Worm (Caenorhabditis elegans) whole organism, mixed stage, embryonic: ENCODE data around the gene srt-11.

Source experiments
- M03D4.4 ChIP-seq: sonication (generic microtip); optimal IDR thresholded peaks from 2 replicates; lab custom pipeline; 2017; ENCODE audit warnings: mild to moderate bottlenecking, missing genetic modification characterization, missing compliant biosample characterization
- blmp-1 ChIP-seq: fragments of 150-350 bp; optimal IDR thresholded peaks from 2 replicates; lab custom pipeline; 2014; ENCODE audit warnings: missing biosample characterization, missing genetic modification characterization
- ceh-39 ChIP-seq: fragments of 150-350 bp; optimal IDR thresholded peaks from 2 replicates; lab custom pipeline; 2014; ENCODE audit warnings: missing biosample characterization, missing genetic modification characterization
- ceh-43 ChIP-seq: fragments of 200-800 bp; sonication (Bioruptor generic); optimal IDR thresholded peaks from 2 replicates; lab custom pipeline; 2018; ENCODE audit warnings: mild to moderate bottlenecking, missing genetic modification characterization, moderate library complexity, missing compliant biosample characterization
- ceh-83 ChIP-seq: fragments of 200-800 bp; sonication (Bioruptor generic); optimal IDR thresholded peaks from 2 replicates; lab custom pipeline; 2018; ENCODE audit warnings: mild to moderate bottlenecking, missing genetic modification characterization, missing compliant biosample characterization
- ces-1 ChIP-seq: fragments of 150-350 bp; optimal IDR thresholded peaks from 2 replicates; lab custom pipeline; 2014; ENCODE audit warnings: missing biosample characterization, missing genetic modification reagents, missing genetic modification characterization
- cnd-1 ChIP-seq: fragments of 200-800 bp; sonication (Bioruptor generic); optimal IDR thresholded peaks from 2 replicates; lab custom pipeline; 2018; ENCODE audit warnings: mild to moderate bottlenecking, missing genetic modification characterization, missing compliant biosample characterization
- drap-1 ChIP-seq: fragments of 200-800 bp; sonication (Bioruptor generic); optimal IDR thresholded peaks from 3 replicates; lab custom pipeline; 2018; ENCODE audit warnings: mild to moderate bottlenecking, missing genetic modification characterization, missing compliant biosample characterization
- elt-1 ChIP-seq: sonication (generic microtip); optimal IDR thresholded peaks from 2 replicates; lab custom pipeline; 2017; ENCODE audit warnings: missing genetic modification characterization, mild to moderate bottlenecking, missing compliant biosample characterization, antibody characterized with exemption, moderate library complexity, borderline replicate concordance; ENCODE audit not compliant: insufficient read depth
- elt-3 ChIP-seq: fragments of 150-350 bp; optimal IDR thresholded peaks from 2 replicates; lab custom pipeline; 2014; ENCODE audit warnings: missing biosample characterization, missing genetic modification characterization
- flh-1 ChIP-seq: fragments of 200-800 bp; sonication (Bioruptor generic); optimal IDR thresholded peaks from 2 replicates; lab custom pipeline; 2018; ENCODE audit warnings: mild to moderate bottlenecking, missing genetic modification characterization, moderate library complexity, missing compliant biosample characterization
- ham-2 ChIP-seq: fragments of 200-800 bp; sonication (Bioruptor generic); optimal IDR thresholded peaks from 2 replicates; lab custom pipeline; 2018; ENCODE audit warnings: mild to moderate bottlenecking, missing genetic modification characterization, missing compliant biosample characterization
- hlh-1 ChIP-seq: fragments of 150-350 bp; optimal IDR thresholded peaks from 2 replicates; lab custom pipeline; 2014; ENCODE audit warnings: missing biosample characterization, missing genetic modification reagents, missing genetic modification characterization
- lin-13 ChIP-seq: fragments of 150-350 bp; optimal IDR thresholded peaks from 2 replicates; lab custom pipeline; 2014; ENCODE audit warnings: missing biosample characterization, missing genetic modification characterization
- lin-32 ChIP-seq: fragments of 200-800 bp; sonication (Bioruptor generic); optimal IDR thresholded peaks from 2 replicates; lab custom pipeline; 2018; ENCODE audit warnings: mild to moderate bottlenecking, missing genetic modification characterization, missing compliant biosample characterization
- lsy-2 ChIP-seq: fragments of 150-350 bp; optimal IDR thresholded peaks from 2 replicates; lab custom pipeline; 2014; ENCODE audit warnings: missing biosample characterization, missing genetic modification characterization
- mab-5 ChIP-seq: fragments of 150-350 bp; optimal IDR thresholded peaks from 2 replicates; lab custom pipeline; 2014; ENCODE audit warnings: missing biosample characterization, missing genetic modification characterization
- mls-2 ChIP-seq: sonication (generic microtip); optimal IDR thresholded peaks from 2 replicates; lab custom pipeline; 2016; ENCODE audit warnings: mild to moderate bottlenecking, missing genetic modification characterization, moderate library complexity, missing compliant biosample characterization
- nhr-12 ChIP-seq: fragments of 150-350 bp; optimal IDR thresholded peaks from 2 replicates; lab custom pipeline; 2014; ENCODE audit warnings: missing biosample characterization, missing genetic modification characterization
- nhr-2 ChIP-seq: fragments of 150-350 bp; optimal IDR thresholded peaks from 2 replicates; lab custom pipeline; 2014; ENCODE audit warnings: missing biosample characterization, missing genetic modification characterization
- nhr-237 ChIP-seq: fragments of 150-350 bp; optimal IDR thresholded peaks from 2 replicates; lab custom pipeline; 2014; ENCODE audit warnings: missing biosample characterization, missing genetic modification characterization
- nhr-28 ChIP-seq: fragments of 150-350 bp; optimal IDR thresholded peaks from 2 replicates; lab custom pipeline; 2014; ENCODE audit warnings: missing biosample characterization, missing genetic modification characterization
- pha-4 ChIP-seq: fragments of 150-350 bp; optimal IDR thresholded peaks from 2 replicates; lab custom pipeline; 2018; ENCODE audit warnings: missing biosample characterization, missing genetic modification reagents, missing genetic modification characterization
- sem-2 ChIP-seq: fragments of 200-800 bp; sonication (Bioruptor generic); optimal IDR thresholded peaks from 2 replicates; lab custom pipeline; 2018; ENCODE audit warnings: mild to moderate bottlenecking, missing genetic modification characterization, missing compliant biosample characterization
- snpc-4 ChIP-seq: fragments of 150-350 bp; optimal IDR thresholded peaks from 2 replicates; lab custom pipeline; 2014; ENCODE audit warnings: missing biosample characterization, missing genetic modification characterization
- sptf-1 ChIP-seq: sonication (generic microtip); optimal IDR thresholded peaks from 2 replicates; lab custom pipeline; 2017; ENCODE audit warnings: mild to moderate bottlenecking, missing genetic modification characterization, moderate library complexity, missing compliant biosample characterization
- tbx-8 ChIP-seq: fragments of 200-800 bp; sonication (Bioruptor generic); optimal IDR thresholded peaks from 2 replicates; lab custom pipeline; 2018; ENCODE audit warnings: mild to moderate bottlenecking, missing genetic modification characterization, moderate library complexity, missing compliant biosample characterization
- unc-120 ChIP-seq: sonication (generic microtip); optimal IDR thresholded peaks from 2 replicates; lab custom pipeline; 2017; ENCODE audit warnings: missing genetic modification characterization, missing compliant biosample characterization; ENCODE audit not compliant: poor library complexity, severe bottlenecking
- unc-39 ChIP-seq: fragments of 150-350 bp; optimal IDR thresholded peaks from 2 replicates; lab custom pipeline; 2014; ENCODE audit warnings: missing biosample characterization, missing genetic modification characterization
- unc-62 ChIP-seq: fragments of 150-350 bp; optimal IDR thresholded peaks from 2 replicates; lab custom pipeline; 2014; ENCODE audit warnings: missing biosample characterization, missing genetic modification reagents, missing genetic modification characterization
- zip-8 ChIP-seq: fragments of 150-350 bp; optimal IDR thresholded peaks from 2 replicates; lab custom pipeline; 2014; ENCODE audit warnings: missing biosample characterization, missing genetic modification characterization
- ztf-11 ChIP-seq: fragments of 150-350 bp; optimal IDR thresholded peaks from 2 replicates; lab custom pipeline; 2014; ENCODE audit warnings: missing biosample characterization, missing genetic modification characterization

Gene srt-11

DNA sequence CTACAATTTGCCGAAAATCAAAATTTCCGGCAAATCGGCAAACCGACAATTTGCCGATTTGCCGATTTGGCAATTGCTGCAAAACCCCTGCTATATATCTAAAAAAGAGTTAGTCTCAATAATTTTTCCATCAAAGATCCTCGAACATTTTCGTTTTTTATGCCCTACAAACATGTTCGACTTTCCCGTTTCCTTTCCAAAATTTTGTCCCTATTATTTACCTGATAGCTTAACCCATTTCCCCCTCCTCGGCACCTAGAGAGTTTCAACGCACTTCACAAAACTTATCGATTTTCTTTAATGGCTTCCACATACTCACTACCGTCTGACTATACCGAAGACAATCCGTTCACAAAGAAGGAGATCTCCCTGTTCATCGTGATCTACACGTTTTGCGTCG is 2.9 kb downstream of the srt-11 start, which contains the start of gene W01D2.6:
TSS of gene W01D2.6 (plus strand) at position 301 of the 400 bp plus-strand sequence.
- TF ChIP-seq ceh-83 (GFP tag; lab: Kevin White, UChicago) (no peak), mls-2 (tag; lab: Kevin White, UChicago) (no peak), zip-8 (tag; lab: Kevin White, UChicago) (no peak), unc-39 (tag; lab: Kevin White, UChicago) (no peak), unc-62 (GFP tag; lab: Kevin White, UChicago) (no peak), nhr-28 (tag; lab: Kevin White, UChicago) (no peak), lsy-2 (tag; lab: Kevin White, UChicago) (no peak), elt-3 (tag; lab: Kevin White, UChicago) (no peak), drap-1 (GFP tag; lab: Kevin White, UChicago) (no peak), M03D4.4 (tag; lab: Kevin White, UChicago) (no peak), ceh-39 (tag; lab: Kevin White, UChicago) (no peak), nhr-237 (no peak), sem-2 (GFP tag; lab: Kevin White, UChicago) (no peak), hlh-1 (no peak), mab-5 (tag; lab: Kevin White, UChicago) (no peak), nhr-2 (no peak), lin-13 (no peak)

DNA sequence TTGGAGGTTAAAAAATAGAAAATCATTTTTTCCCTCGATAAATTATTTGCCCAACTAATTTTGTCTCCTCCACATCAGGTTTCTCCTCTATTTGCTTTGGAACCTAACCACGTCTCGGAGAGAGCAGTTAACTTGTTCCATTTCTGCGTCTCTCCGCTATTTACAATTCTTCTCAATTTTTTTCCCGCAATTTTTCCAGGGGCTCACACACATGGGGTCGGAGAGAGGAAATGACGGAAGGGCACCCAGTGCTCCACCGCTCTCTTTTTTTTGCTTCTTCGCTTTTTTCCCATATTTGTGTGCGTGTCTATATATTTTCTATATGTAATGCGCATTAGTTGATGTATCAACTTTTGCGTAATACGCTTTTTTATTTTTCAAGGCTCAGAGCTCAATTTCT is 4.8 kb downstream of the srt-11 start:
- TF ChIP-seq unc-120 (tag; lab: Kevin White, UChicago): no peak
- TF ChIP-seq unc-62 (GFP tag; lab: Kevin White, UChicago): no peak
- TF ChIP-seq elt-3 (tag; lab: Kevin White, UChicago): no peak
- TF ChIP-seq blmp-1: no peak
- TF ChIP-seq elt-1 (tag; lab: Kevin White, UChicago): no peak
- TF ChIP-seq flh-1: no peak
- no peak for TF ChIP-seq nhr-12
- no peak for TF ChIP-seq zip-8 (tag; lab: Kevin White, UChicago)
- TF ChIP-seq mab-5 (tag; lab: Kevin White, UChicago): no peak
- peak; percentile 3 for TF ChIP-seq pha-4 (tag; lab: Kevin White, UChicago)
- TF ChIP-seq ces-1 (GFP tag; lab: Kevin White, UChicago): peak; percentile 26

- TF ChIP-seq unc-39 (tag; lab: Kevin White, UChicago): no peak
- TF ChIP-seq nhr-2: no peak
- TF ChIP-seq hlh-1: no peak
- no peak for TF ChIP-seq flh-1
- TF ChIP-seq, all 35 proteins: peak for 0
Measured at ce11 chrII:14811472-14811871, 5.7 kb downstream of the srt-11 start.

DNA sequence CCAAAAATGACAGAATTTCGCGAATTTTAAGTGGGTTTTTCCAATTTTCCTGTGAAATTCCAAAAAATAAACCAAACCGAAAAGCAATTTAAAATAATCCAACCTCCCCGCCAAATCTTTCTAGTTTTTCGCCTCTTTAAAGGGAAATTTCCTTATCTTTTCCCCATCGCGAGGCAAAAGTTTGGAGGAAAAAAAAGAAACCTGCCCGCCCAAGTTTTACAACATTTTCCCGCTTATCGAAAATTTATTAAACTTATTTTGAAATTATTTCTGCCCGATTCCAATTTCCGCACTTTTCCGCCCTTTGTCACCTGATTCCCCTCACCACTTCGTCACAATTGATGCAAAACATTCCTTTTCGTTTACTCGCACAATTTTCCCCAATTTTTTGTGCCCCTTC is 6.4 kb downstream of the srt-11 start, which contains the start of gene osta-3:
TSS of gene osta-3 (plus strand) at position 301 of the 400 bp plus-strand sequence.
- TF ChIP-seq M03D4.4 (tag; lab: Kevin White, UChicago) (no peak), ceh-83 (GFP tag; lab: Kevin White, UChicago) (no peak), flh-1 (no peak), zip-8 (tag; lab: Kevin White, UChicago) (no peak), nhr-237 (no peak), tbx-8 (GFP tag; lab: Kevin White, UChicago) (no peak), snpc-4 (no peak), elt-3 (tag; lab: Kevin White, UChicago) (no peak), ceh-43 (no peak), ham-2 (no peak), ceh-39 (tag; lab: Kevin White, UChicago) (no peak), nhr-28 (tag; lab: Kevin White, UChicago) (no peak), cnd-1 (tag; lab: Kevin White, UChicago) (no peak), pha-4 (tag; lab: Kevin White, UChicago) (no peak)

DNA sequence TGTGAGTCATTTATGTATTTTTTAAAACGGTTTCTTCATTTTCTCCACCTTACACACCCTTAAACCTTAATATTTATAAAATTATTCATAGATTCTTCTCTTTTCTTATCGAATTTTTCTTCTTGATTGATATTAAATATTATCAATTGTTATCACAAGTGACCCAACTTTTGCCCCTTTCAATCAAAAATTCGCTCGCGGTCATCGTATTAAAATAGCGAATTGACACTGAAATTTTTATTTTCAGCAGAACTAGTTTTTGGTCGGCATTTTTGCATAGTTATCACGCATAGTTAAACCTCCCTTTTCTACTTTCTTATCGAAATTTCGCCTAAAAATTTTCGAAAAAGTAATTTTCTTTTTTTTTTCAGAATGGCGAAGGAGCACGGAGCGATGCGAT is 6.9 kb downstream of the srt-11 start:
- TF ChIP-seq hlh-1: no peak
- no peak for TF ChIP-seq ceh-43
- TF ChIP-seq snpc-4: no peak
- no peak for TF ChIP-seq lin-32 (GFP tag; lab: Kevin White, UChicago)
- TF ChIP-seq sptf-1: no peak
- TF ChIP-seq sem-2 (GFP tag; lab: Kevin White, UChicago): no peak
- TF ChIP-seq zip-8 (tag; lab: Kevin White, UChicago): no peak
- no peak for TF ChIP-seq unc-39 (tag; lab: Kevin White, UChicago)
- no peak for TF ChIP-seq blmp-1
- no peak for TF ChIP-seq cnd-1 (tag; lab: Kevin White, UChicago)
- TF ChIP-seq flh-1: no peak
- no peak for TF ChIP-seq mab-5 (tag; lab: Kevin White, UChicago)
- TF ChIP-seq ztf-11: no peak
- TF ChIP-seq tbx-8 (GFP tag; lab: Kevin White, UChicago): no peak
- no peak for TF ChIP-seq drap-1 (GFP tag; lab: Kevin White, UChicago)
- TF ChIP-seq M03D4.4 (tag; lab: Kevin White, UChicago): no peak
- no peak for TF ChIP-seq unc-120 (tag; lab: Kevin White, UChicago)
- TF ChIP-seq nhr-237: no peak
